Worm (Caenorhabditis elegans) whole organism, dauer: ENCODE measurements around the gene mac-1.

ENCODE experiments used
- unc-62 ChIP-seq: sonication (generic microtip); optimal IDR thresholded peaks from 2 replicates; lab custom pipeline; 2017; ENCODE audit warnings: missing biosample characterization, missing genetic modification reagents, missing genetic modification characterization

The mac-1 gene

ce11 chrII:13320811-13321210, at the start of gene mac-1:
TSS of gene mac-1 (minus strand) at chrII:13320911.
- TF ChIP-seq unc-62 (GFP tag; lab: Kevin White, UChicago) = no peak

- no peak for TF ChIP-seq unc-62 (GFP tag; lab: Kevin White, UChicago)
These were observed 48.5 kb upstream of the mac-1 start, which contains the start of gene Y48C3A.20 for ce11 chrII:13369231-13369630. TSS of gene Y48C3A.20 (plus strand) at chrII:13369607.

- TF ChIP-seq unc-62 (GFP tag; lab: Kevin White, UChicago) = no peak
These were observed 47.1 kb upstream of the mac-1 start for ce11 chrII:13367784-13368183.

- no peak for TF ChIP-seq unc-62 (GFP tag; lab: Kevin White, UChicago)
These were observed 35.4 kb upstream of the mac-1 start, which contains the start of gene dmsr-3 for ce11 chrII:13356092-13356491. TSS of gene dmsr-3 (minus strand) at chrII:13356192.

ce11 chrII:13341320-13341719, 20.6 kb upstream of the mac-1 start:
- TF ChIP-seq unc-62 (GFP tag; lab: Kevin White, UChicago) = no peak

ce11 chrII:13339984-13340383, 19.3 kb upstream of the mac-1 start:
- no peak for TF ChIP-seq unc-62 (GFP tag; lab: Kevin White, UChicago)

ce11 chrII:13337959-13338358, 17.2 kb upstream of the mac-1 start, which contains the start of gene mrpl-20:
TSS of gene mrpl-20 (plus strand) at chrII:13338281.
- no peak for TF ChIP-seq unc-62 (GFP tag; lab: Kevin White, UChicago)

- TF ChIP-seq unc-62 (GFP tag; lab: Kevin White, UChicago) = no peak
These were observed 14.4 kb upstream of the mac-1 start for ce11 chrII:13334966-13335698.

ce11 chrII:13333103-13333764, 12.5 kb upstream of the mac-1 start:
- TF ChIP-seq unc-62 (GFP tag; lab: Kevin White, UChicago) = no peak

- no peak for TF ChIP-seq unc-62 (GFP tag; lab: Kevin White, UChicago)
These were observed 9.6 kb upstream of the mac-1 start, which contains the start of gene sam-10 for ce11 chrII:13330359-13330758. TSS of gene sam-10 (minus strand) at chrII:13330525.

ce11 chrII:13326478-13326877, 5.8 kb upstream of the mac-1 start:
- TF ChIP-seq unc-62 (GFP tag; lab: Kevin White, UChicago) = no peak

- TF ChIP-seq unc-62 (GFP tag; lab: Kevin White, UChicago) = no peak
These were observed 4.6 kb upstream of the mac-1 start for ce11 chrII:13325290-13325689.

- no peak for TF ChIP-seq unc-62 (GFP tag; lab: Kevin White, UChicago)
These were observed 524 bp upstream of the mac-1 start for ce11 chrII:13321235-13321634.

- no peak for TF ChIP-seq unc-62 (GFP tag; lab: Kevin White, UChicago)
These were observed 4.1 kb downstream of the mac-1 start for ce11 chrII:13316630-13317029.

- no peak for TF ChIP-seq unc-62 (GFP tag; lab: Kevin White, UChicago)
These were observed 4.8 kb downstream of the mac-1 start for ce11 chrII:13315637-13316523.

ce11 chrII:13310230-13310629, 10.5 kb downstream of the mac-1 start:
- no peak for TF ChIP-seq unc-62 (GFP tag; lab: Kevin White, UChicago)
